Worm (Caenorhabditis elegans): ENCODE results near the gene K01A2.10.
A peak's percentile ranks its signal among the peaks of the same experiment; 100 is the strongest.

The K01A2.10 gene

ce11 chrII:323048-323776, at the start of gene K01A2.10:
Gene K01A2.10 (minus strand): TSS chrII:323098.
- TF ChIP-seq ceh-27 (GFP tag; optimal IDR thresholded peaks at IDR 0.05) (peak; percentile 31), F22D6.2 (tag; optimal IDR thresholded peaks at IDR 0.05) (no peak), K12H6.12 (tag; optimal IDR thresholded peaks at IDR 0.05) (peak; percentile 37), ceh-91 (GFP tag; IDR thresholded peaks at IDR 0.05) (no peak), hmg-1.2 (GFP tag; IDR thresholded peaks at IDR 0.05) (peak; percentile 16; the same call in 1 of the 2 replicates), madf-3 (GFP tag; IDR thresholded peaks at IDR 0.05) (no peak), attf-6 (GFP tag; IDR thresholded peaks at IDR 0.05) (no peak), lin-35 (GFP tag; optimal IDR thresholded peaks at IDR 0.05) (peak in 1 of 3 experiments; percentile 30), tbp1 (GFP tag; optimal IDR thresholded peaks at IDR 0.05) (no peak), attf-5 (GFP tag; optimal IDR thresholded peaks at IDR 0.05) (peak; percentile 3)

- TF ChIP-seq lsy-27 (tag; optimal IDR thresholded peaks at IDR 0.05; ENCODE audit: borderline replicate concordance, insufficient read depth) (no peak), Y53F4B.3 (GFP tag; IDR thresholded peaks at IDR 0.05) (no peak), egl-44 (GFP tag; IDR thresholded peaks at IDR 0.05) (no peak), nfya-2 (GFP tag; IDR thresholded peaks at IDR 0.05) (no peak), ztf-25 (GFP tag; IDR thresholded peaks at IDR 0.05) (no peak), nhr-27 (tag; optimal IDR thresholded peaks at IDR 0.05) (no peak), F10E7.11 (tag; optimal IDR thresholded peaks at IDR 0.05) (no peak)
Measured at ce11 chrII:372235-372634, 49.3 kb upstream of the K01A2.10 start.

- no peak for TF ChIP-seq xnd-1 (tag; optimal IDR thresholded peaks at IDR 0.05)
- TF ChIP-seq T26A5.8 (tag; optimal IDR thresholded peaks at IDR 0.05): no peak
- no peak for TF ChIP-seq F55B11.4 (tag; optimal IDR thresholded peaks at IDR 0.05; ENCODE audit: borderline replicate concordance, insufficient read depth)
- no peak for TF ChIP-seq F22D6.2 (tag; optimal IDR thresholded peaks at IDR 0.05)
- TF ChIP-seq hmg-20 (GFP tag; IDR thresholded peaks at IDR 0.05): no peak
- no peak for TF ChIP-seq B0336.3 (GFP tag; IDR thresholded peaks at IDR 0.05)
- no peak for TF ChIP-seq rcor-1 (GFP tag; IDR thresholded peaks at IDR 0.05)
- TF ChIP-seq C06A6.2 (GFP tag; conservative IDR thresholded peaks at IDR 0.05): no peak
- no peak for TF ChIP-seq ceh-58 (GFP tag; IDR thresholded peaks at IDR 0.05)
Measured at ce11 chrII:371549-371948, 48.7 kb upstream of the K01A2.10 start.

- TF ChIP-seq dox-1 (GFP tag; IDR thresholded peaks at IDR 0.05) (no peak), rcor-1 (GFP tag; IDR thresholded peaks at IDR 0.05) (no peak), ceh-40 (GFP tag; IDR thresholded peaks at IDR 0.05) (no peak), cebp-2 (GFP tag; IDR thresholded peaks at IDR 0.05) (no peak), F22D6.2 (tag; optimal IDR thresholded peaks at IDR 0.05) (no peak), F55B11.4 (tag; optimal IDR thresholded peaks at IDR 0.05; ENCODE audit: borderline replicate concordance, insufficient read depth) (no peak), F33H1.4 (GFP tag; IDR thresholded peaks at IDR 0.05) (no peak), F37B4.10 (GFP tag; IDR thresholded peaks at IDR 0.05) (no peak), nfya-1 (tag; optimal IDR thresholded peaks at IDR 0.05; ENCODE audit: borderline replicate concordance, insufficient read depth) (no peak), egrh-3 (GFP tag; IDR thresholded peaks at IDR 0.05) (no peak), mxl-1 (tag; optimal IDR thresholded peaks at IDR 0.05) (no peak), ceh-100 (GFP tag; IDR thresholded peaks at IDR 0.05) (no peak), pha-4 (tag; optimal IDR thresholded peaks at IDR 0.05) (no peak), ets-4 (GFP tag; optimal IDR thresholded peaks at IDR 0.05) (no peak), B0035.1 (tag; optimal IDR thresholded peaks at IDR 0.05) (no peak), ztf-22 (GFP tag; optimal IDR thresholded peaks at IDR 0.05) (no peak), bed-1 (GFP tag; IDR thresholded peaks at IDR 0.05) (no peak)
Measured at ce11 chrII:370394-370793, 47.5 kb upstream of the K01A2.10 start.
